Worm (Caenorhabditis elegans) whole organism, L1 larva: Measurements from ENCODE around the gene F15B10.3.

ENCODE experiments used
- mdl-1 ChIP-seq, 2 experiments: fragments of 150-350 bp; optimal IDR thresholded peaks; 2 replicates each; lab custom pipeline; 2014 to 2017; ENCODE audit warnings: missing biosample characterization in 2 of 2, missing genetic modification characterization in 2 of 2, inconsistent platforms in 1 of 2
- rnt-1 ChIP-seq: sonication (generic microtip); optimal IDR thresholded peaks from 2 replicates; lab custom pipeline; 2016; ENCODE audit warnings: mild to moderate bottlenecking, missing genetic modification characterization, moderate library complexity, missing compliant biosample characterization
- tbx-2 ChIP-seq: sonication (generic microtip); optimal IDR thresholded peaks from 2 replicates; lab custom pipeline; 2016; ENCODE audit warnings: missing genetic modification characterization, missing compliant biosample characterization
- ztf-11 ChIP-seq, 2 experiments: sonication (generic microtip); optimal IDR thresholded peaks; 2 replicates each; lab custom pipeline; 2016 to 2017; ENCODE audit warnings: missing genetic modification characterization in 2 of 2, missing biosample characterization in 1 of 2, missing compliant biosample characterization in 1 of 2

ce11 chrIV:6576728-6577101 is 25.8 kb upstream of the F15B10.3 start:
- TF ChIP-seq mdl-1 (tag; optimal IDR thresholded peaks at IDR 0.05; lab: Kevin White, UChicago) (peak in 1 of 2 experiments; percentile 30), ztf-11 (tag; optimal IDR thresholded peaks at IDR 0.05; lab: Kevin White, UChicago) (no peak), tbx-2 (tag; lab: Kevin White, UChicago) (peak; percentile 22), rnt-1 (tag; lab: Kevin White, UChicago) (peak; percentile 59)
